Worm (Caenorhabditis elegans): ENCODE data around the gene T16G1.6.

- TF ChIP-seq unc-39 (tag; optimal IDR thresholded peaks at IDR 0.05) = no peak
- no peak for TF ChIP-seq egl-27 (tag; optimal IDR thresholded peaks at IDR 0.05)
- no peak for TF ChIP-seq mdl-1 (tag; optimal IDR thresholded peaks at IDR 0.05)
Measured at ce11 chrV:12954261-12954660, 17.3 kb upstream of the T16G1.6 start.

Data from whole organism, L3 larva.